Worm (Caenorhabditis elegans): Measurements from ENCODE around the gene F57B1.9.
A peak's percentile ranks its signal among the peaks of the same experiment; 100 is the strongest.

F57B1.9 gene

DNA sequence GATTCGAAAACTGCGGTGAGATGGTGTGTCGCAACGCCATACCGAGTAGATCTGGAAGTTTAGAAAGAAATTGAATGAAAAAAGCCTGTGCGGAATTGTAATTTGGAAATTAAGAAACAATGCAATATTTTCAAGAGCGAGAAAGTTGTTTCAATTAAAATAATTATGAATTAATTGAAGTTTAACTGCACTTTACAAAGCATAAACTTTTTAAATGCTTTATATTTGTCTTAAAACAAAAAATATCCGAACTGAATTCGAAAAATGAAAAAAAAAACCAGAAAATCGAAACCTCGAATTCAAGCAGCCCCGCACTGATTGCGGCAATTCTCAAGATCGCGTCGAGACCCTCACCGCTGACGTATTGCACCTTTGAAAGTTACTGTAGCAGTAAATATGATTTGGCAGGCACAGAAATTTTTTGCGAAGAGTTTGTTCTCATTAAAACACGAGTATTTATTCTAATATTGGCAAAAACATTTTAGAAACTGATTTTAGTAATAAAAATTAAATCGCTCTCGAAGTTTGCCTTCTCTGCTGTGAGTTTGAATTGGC, 4.2 kb downstream of the F57B1.9 start, which contains the start of gene sun-1 (continued):
- no peak for TF ChIP-seq B0336.3 (GFP tag; IDR thresholded peaks at IDR 0.05)
- peak; percentile 88 for TF ChIP-seq lsl-1 (GFP tag; optimal IDR thresholded peaks at IDR 0.05)
- TF ChIP-seq attf-3 (GFP tag; conservative IDR thresholded peaks at IDR 0.05) = 0 out of 2 replicates have a peak, but pooled peaks have one; percentile 35
- TF ChIP-seq madf-6 (GFP tag; IDR thresholded peaks at IDR 0.05) = peak; percentile 93
- no peak for TF ChIP-seq nhr-27 (tag; optimal IDR thresholded peaks at IDR 0.05)
- TF ChIP-seq madf-10 (tag; optimal IDR thresholded peaks at IDR 0.05) = no peak
- no peak for TF ChIP-seq ztf-25 (GFP tag; IDR thresholded peaks at IDR 0.05)
- peak; percentile 86 for TF ChIP-seq xnd-1 (tag; optimal IDR thresholded peaks at IDR 0.05)
- TF ChIP-seq nfya-2 (GFP tag; IDR thresholded peaks at IDR 0.05) = no peak
- TF ChIP-seq pha-4 (tag; optimal IDR thresholded peaks at IDR 0.05) = no peak
- no peak for TF ChIP-seq repo-1 (tag; optimal IDR thresholded peaks at IDR 0.05)
- no peak for TF ChIP-seq C17E4.6 (GFP tag; IDR thresholded peaks at IDR 0.05)
- TF ChIP-seq F33H1.4 (GFP tag; IDR thresholded peaks at IDR 0.05) = peak; percentile 86
- TF ChIP-seq madf-8 (GFP tag; conservative IDR thresholded peaks at IDR 0.05) = peak; percentile 95
- no peak for TF ChIP-seq sptf-2 (GFP tag; optimal IDR thresholded peaks at IDR 0.05)
- TF ChIP-seq F39B2.1 (GFP tag; IDR thresholded peaks at IDR 0.05) = no peak
- 0 out of 2 replicates have a peak, but pooled peaks have one; percentile 20 for TF ChIP-seq ceh-91 (GFP tag; IDR thresholded peaks at IDR 0.05)
- peak; percentile 36 for TF ChIP-seq F49E8.2 (tag; optimal IDR thresholded peaks at IDR 0.05; ENCODE audit: insufficient read depth)
- no peak for TF ChIP-seq ztf-3 (GFP tag; optimal IDR thresholded peaks at IDR 0.05)

DNA sequence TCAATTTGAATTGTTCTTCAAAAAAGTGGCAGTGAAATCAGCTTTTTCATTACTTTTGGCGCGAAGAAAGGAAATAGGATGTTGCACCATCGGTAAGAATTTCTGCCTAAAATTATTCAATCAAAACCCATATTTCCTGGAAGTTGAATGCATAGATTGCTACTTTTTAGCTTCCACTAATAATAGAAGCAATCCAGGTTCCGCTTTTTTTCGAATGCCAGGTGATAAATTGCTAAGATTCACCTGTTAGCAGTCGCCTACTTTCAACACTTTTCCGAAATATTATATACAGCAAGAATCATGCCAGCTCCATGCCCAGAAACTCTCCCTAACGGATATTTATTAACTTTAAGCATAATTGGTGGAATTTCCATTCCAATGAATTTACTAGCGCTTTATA, 12.3 kb downstream of the F57B1.9 start, which contains the start of gene sri-6:
Gene sri-6, plus strand, starts transcription at position 301 of the 400 bp plus-strand sequence.
- TF ChIP-seq Y53G8AR.9 (GFP tag; conservative IDR thresholded peaks at IDR 0.05) = no peak
- no peak for TF ChIP-seq attf-6 (GFP tag; IDR thresholded peaks at IDR 0.05)
- TF ChIP-seq ztf-3 (GFP tag; optimal IDR thresholded peaks at IDR 0.05) = no peak
- TF ChIP-seq snpc-1.1 (tag; optimal IDR thresholded peaks at IDR 0.05; ENCODE audit: insufficient read depth) = no peak
- TF ChIP-seq cebp-2 (GFP tag; IDR thresholded peaks at IDR 0.05) = no peak
- TF ChIP-seq K11D2.4 (GFP tag; IDR thresholded peaks at IDR 0.05) = no peak
- TF ChIP-seq ZK185.1 (tag; optimal IDR thresholded peaks at IDR 0.05; ENCODE audit: poor library complexity, severe bottlenecking) = no peak
- TF ChIP-seq tbx-9 (tag; optimal IDR thresholded peaks at IDR 0.05; ENCODE audit: borderline replicate concordance) = no peak
- TF ChIP-seq lin-26 (GFP tag; IDR thresholded peaks at IDR 0.05) = no peak
- no peak for TF ChIP-seq nfya-1 (tag; optimal IDR thresholded peaks at IDR 0.05; ENCODE audit: borderline replicate concordance, insufficient read depth)
- no peak for TF ChIP-seq ets-4 (GFP tag; optimal IDR thresholded peaks at IDR 0.05)
- TF ChIP-seq ekl-4 (GFP tag; IDR thresholded peaks at IDR 0.05) = no peak
- TF ChIP-seq B0336.3 (GFP tag; IDR thresholded peaks at IDR 0.05) = no peak
- no peak for TF ChIP-seq K12H6.12 (tag; optimal IDR thresholded peaks at IDR 0.05)
- TF ChIP-seq attf-3 (GFP tag; conservative IDR thresholded peaks at IDR 0.05) = no peak
- no peak for TF ChIP-seq gei-17 (GFP tag; optimal IDR thresholded peaks at IDR 0.05)
- TF ChIP-seq let-607 (tag; optimal IDR thresholded peaks at IDR 0.05) = no peak
- TF ChIP-seq mcd-1 (GFP tag; IDR thresholded peaks at IDR 0.05) = no peak

DNA sequence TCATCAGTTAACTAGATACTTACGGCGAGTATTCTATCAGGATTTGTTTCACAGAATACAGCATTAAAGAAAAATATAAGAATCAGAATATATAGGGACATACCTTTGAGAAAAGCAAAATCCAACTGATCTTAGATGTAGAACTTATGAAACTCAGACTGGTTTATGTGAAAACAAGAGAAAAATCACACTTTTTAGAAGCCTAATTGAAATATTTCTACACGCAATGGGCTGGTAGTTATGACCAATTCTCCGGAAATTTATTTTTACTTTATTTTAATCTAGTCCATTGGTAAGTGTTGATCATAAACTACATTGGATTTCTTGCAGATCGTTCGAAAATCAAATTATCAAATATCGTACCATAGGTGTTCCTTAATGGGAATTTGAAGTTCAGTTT, 13.6 kb downstream of the F57B1.9 start, which contains the start of gene T09E8.4:
Gene T09E8.4, minus strand, starts transcription at position 101 of the 400 bp plus-strand sequence.
- TF ChIP-seq ztf-28 (GFP tag; IDR thresholded peaks at IDR 0.05) (no peak), nhr-179 (tag; optimal IDR thresholded peaks at IDR 0.05) (no peak), rpc-1 (optimal IDR thresholded peaks at IDR 0.05) (no peak), rpc-1 (tag; optimal IDR thresholded peaks at IDR 0.05) (no peak)
